Worm (Caenorhabditis elegans) whole organism, L4 larva: ENCODE data around the gene fkb-6.

Source experiments
- F10B5.3 ChIP-seq: sonication (generic microtip); optimal IDR thresholded peaks from 2 replicates; lab custom pipeline; 2016; ENCODE audit warnings: mild to moderate bottlenecking, missing genetic modification characterization, missing compliant biosample characterization
- F37D6.2 ChIP-seq: sonication (generic microtip); optimal IDR thresholded peaks from 2 replicates; lab custom pipeline; 2016; ENCODE audit warnings: mild to moderate bottlenecking, missing genetic modification characterization, missing compliant biosample characterization
- F44E2.7 ChIP-seq: fragments of 200-800 bp; sonication (Bioruptor generic); IDR thresholded peaks from 2 replicates; pipeline ENCODE4 v2.1.2; 2022; ENCODE audit warnings: missing genetic modification characterization, missing compliant biosample characterization
- F49E8.2 ChIP-seq: sonication (generic microtip); optimal IDR thresholded peaks from 2 replicates; lab custom pipeline; 2016; ENCODE audit warnings: missing compliant biosample characterization, mild to moderate bottlenecking, missing genetic modification characterization, borderline replicate concordance
- R02D3.7 ChIP-seq: fragments of 150-350 bp; sonication (generic microtip); optimal IDR thresholded peaks from 3 replicates; lab custom pipeline; 2014; ENCODE audit warnings: missing biosample characterization, missing genetic modification characterization
- T26A8.4 ChIP-seq: fragments of 200-800 bp; sonication (Bioruptor generic); IDR thresholded peaks from 2 replicates; pipeline ENCODE4 v1.3.6; 2022; ENCODE audit warnings: missing genetic modification characterization, missing compliant biosample characterization
- Y105C5A.15 ChIP-seq: fragments of 200-800 bp; sonication (Bioruptor generic); IDR thresholded peaks from 2 replicates; pipeline ENCODE4 v1.3.6; 2022; ENCODE audit warnings: missing genetic modification characterization, missing compliant biosample characterization
- Y5F2A.4 ChIP-seq: fragments of 200-800 bp; sonication (Bioruptor generic); optimal IDR thresholded peaks from 2 replicates; lab custom pipeline; 2018; ENCODE audit warnings: mild to moderate bottlenecking, missing genetic modification characterization, missing compliant biosample characterization
- arid-1 ChIP-seq: fragments of 200-800 bp; sonication (Bioruptor generic); conservative IDR thresholded peaks from 2 replicates; pipeline ENCODE4 v1.3.6; 2022; ENCODE audit warnings: missing genetic modification reagents, missing genetic modification characterization, missing compliant biosample characterization
- ceh-28 ChIP-seq: fragments of 150-350 bp; optimal IDR thresholded peaks from 2 replicates; lab custom pipeline; 2014; ENCODE audit warnings: missing biosample characterization, missing genetic modification reagents, missing genetic modification characterization
- ceh-32 ChIP-seq: sonication (generic microtip); optimal IDR thresholded peaks from 2 replicates; lab custom pipeline; 2016; ENCODE audit warnings: mild to moderate bottlenecking, missing genetic modification characterization, missing compliant biosample characterization; ENCODE audit not compliant: poor library complexity
- ceh-62 ChIP-seq: sonication (generic microtip); optimal IDR thresholded peaks from 2 replicates; lab custom pipeline; 2017; ENCODE audit warnings: missing biosample characterization, missing genetic modification characterization
- ctbp-1 ChIP-seq: fragments of 200-800 bp; sonication (Bioruptor generic); IDR thresholded peaks from 2 replicates; pipeline ENCODE4 v1.3.6; 2022; ENCODE audit warnings: missing genetic modification reagents, missing genetic modification characterization, missing compliant biosample characterization
- daf-8 ChIP-seq: fragments of 200-800 bp; sonication (Bioruptor generic); IDR thresholded peaks from 2 replicates; pipeline ENCODE4 v1.3.6; 2022; ENCODE audit warnings: missing genetic modification characterization, missing compliant biosample characterization
- dmd-6 ChIP-seq: fragments of 200-800 bp; sonication (Bioruptor generic); IDR thresholded peaks from 2 replicates; pipeline ENCODE4 v1.3.6; 2022; ENCODE audit warnings: missing genetic modification reagents, missing genetic modification characterization, missing compliant biosample characterization
- hif-1 ChIP-seq, 2 experiments: sonication (generic microtip); optimal IDR thresholded peaks; 2 replicates each; lab custom pipeline; 2016 to 2017; ENCODE audit warnings: missing compliant biosample characterization in 2 of 2, missing genetic modification characterization in 2 of 2, missing genetic modification reagents in 2 of 2, missing genotype in 2 of 2, mild to moderate bottlenecking in 1 of 2
- hmg-1.1 ChIP-seq: fragments of 200-800 bp; sonication (Bioruptor generic); IDR thresholded peaks from 2 replicates; pipeline ENCODE4 v1.3.6; 2022; ENCODE audit warnings: missing genetic modification reagents, missing genetic modification characterization, missing compliant biosample characterization
- jun-1 ChIP-seq: fragments of 150-350 bp; optimal IDR thresholded peaks from 2 replicates; lab custom pipeline; 2014; ENCODE audit warnings: missing biosample characterization, missing genetic modification reagents, missing genetic modification characterization
- lin-1 ChIP-seq: fragments of 200-800 bp; sonication (Bioruptor generic); IDR thresholded peaks from 2 replicates; pipeline ENCODE4 v1.3.6; 2022; ENCODE audit warnings: missing genetic modification reagents, missing genetic modification characterization, missing compliant biosample characterization
- lin-15B ChIP-seq: fragments of 150-350 bp; sonication (generic microtip); optimal IDR thresholded peaks from 3 replicates; lab custom pipeline; 2014; ENCODE audit warnings: missing biosample characterization, missing genetic modification characterization
- lin-29 ChIP-seq: fragments of 200-800 bp; sonication (Bioruptor generic); IDR thresholded peaks from 2 replicates; pipeline ENCODE4 v1.3.6; 2022; ENCODE audit warnings: missing genetic modification reagents, missing genetic modification characterization, missing compliant biosample characterization
- lsy-2 ChIP-seq, 2 experiments: fragments of 150-350 bp in 1 of 2; sonication (generic microtip) in 1 of 2; optimal IDR thresholded peaks; 2 replicates each; lab custom pipeline; 2014 to 2017; ENCODE audit warnings: missing biosample characterization in 2 of 2, missing genetic modification characterization in 2 of 2
- mdl-1 ChIP-seq, 2 experiments: fragments of 150-350 bp in 1 of 2; sonication (generic microtip) in 1 of 2; optimal IDR thresholded peaks; 2 replicates each; lab custom pipeline; 2014 to 2017; ENCODE audit warnings: missing biosample characterization in 2 of 2, missing genetic modification characterization in 2 of 2
- mdt-29 ChIP-seq: fragments of 200-800 bp; sonication (Bioruptor generic); IDR thresholded peaks from 2 replicates; pipeline ENCODE4 v1.3.6; 2022; ENCODE audit warnings: missing genetic modification reagents, missing genetic modification characterization, missing compliant biosample characterization
- mep-1 ChIP-seq: fragments of 150-350 bp; sonication (generic microtip); optimal IDR thresholded peaks from 3 replicates; lab custom pipeline; 2014; ENCODE audit warnings: missing biosample characterization, missing genetic modification characterization
- nhr-102 ChIP-seq: sonication (generic microtip); optimal IDR thresholded peaks from 2 replicates; lab custom pipeline; 2016; ENCODE audit warnings: mild to moderate bottlenecking, missing genetic modification characterization, moderate library complexity, missing compliant biosample characterization
- nhr-237 ChIP-seq: sonication (generic microtip); optimal IDR thresholded peaks from 2 replicates; lab custom pipeline; 2017; ENCODE audit warnings: missing biosample characterization, missing genetic modification characterization
- nhr-25 ChIP-seq: sonication (generic microtip); optimal IDR thresholded peaks from 2 replicates; lab custom pipeline; 2017; ENCODE audit warnings: missing genetic modification characterization, mild to moderate bottlenecking, missing compliant biosample characterization, antibody characterized with exemption, moderate library complexity, borderline replicate concordance; ENCODE audit not compliant: insufficient read depth
- nhr-41 ChIP-seq: fragments of 200-800 bp; sonication (Bioruptor generic); IDR thresholded peaks from 2 replicates; pipeline ENCODE4 v1.3.6; 2022; ENCODE audit warnings: missing genetic modification reagents, missing genetic modification characterization, missing compliant biosample characterization
- nhr-48 ChIP-seq: sonication (generic microtip); optimal IDR thresholded peaks from 2 replicates; lab custom pipeline; 2016; ENCODE audit warnings: mild to moderate bottlenecking, missing genetic modification characterization, missing compliant biosample characterization
- nhr-76 ChIP-seq: fragments of 150-350 bp; optimal IDR thresholded peaks from 2 replicates; lab custom pipeline; 2014; ENCODE audit warnings: missing biosample characterization, missing genetic modification characterization
- pha-4 ChIP-seq, 2 experiments: fragments of 150-350 bp in 1 of 2; fragments of 200-800 bp in 1 of 2; sonication (Bioruptor generic) in 1 of 2; IDR thresholded peaks in 1 of 2; optimal IDR thresholded peaks in 1 of 2; 2 replicates each; pipeline versions ENCODE4 v1.3.6 to Lab custom; 2014 to 2022; ENCODE audit warnings: missing genetic modification characterization in 2 of 2, missing genetic modification reagents in 2 of 2, missing biosample characterization in 1 of 2, missing compliant biosample characterization in 1 of 2
- php-3 ChIP-seq: fragments of 200-800 bp; sonication (Bioruptor generic); IDR thresholded peaks from 2 replicates; pipeline ENCODE4 v1.3.6; 2022; ENCODE audit warnings: missing genetic modification reagents, missing genetic modification characterization, missing compliant biosample characterization
- set-16 ChIP-seq: fragments of 200-800 bp; sonication (Bioruptor generic); IDR thresholded peaks from 2 replicates; pipeline ENCODE4 v1.3.6; 2022; ENCODE audit warnings: missing genetic modification reagents, missing genetic modification characterization, missing compliant biosample characterization
- snpc-1.2 ChIP-seq: fragments of 200-800 bp; sonication (Bioruptor generic); IDR thresholded peaks from 2 replicates; pipeline ENCODE4 v1.3.6; 2022; ENCODE audit warnings: missing genetic modification reagents, missing genetic modification characterization, missing compliant biosample characterization
- snpc-4 ChIP-seq: fragments of 150-350 bp; optimal IDR thresholded peaks from 2 replicates; lab custom pipeline; 2014; ENCODE audit warnings: missing biosample characterization, missing genetic modification characterization
- spr-3 ChIP-seq: fragments of 200-800 bp; sonication (Bioruptor generic); optimal IDR thresholded peaks from 2 replicates; lab custom pipeline; 2018; ENCODE audit warnings: mild to moderate bottlenecking, missing genetic modification characterization, missing compliant biosample characterization
- tag-97 ChIP-seq: fragments of 200-800 bp; sonication (Bioruptor generic); IDR thresholded peaks from 2 replicates; pipeline ENCODE4 v1.3.6; 2022; ENCODE audit warnings: missing genetic modification characterization, missing compliant biosample characterization
- tra-1 ChIP-seq: fragments of 200-800 bp; sonication (Bioruptor generic); IDR thresholded peaks from 2 replicates; pipeline ENCODE4 v1.3.6; 2022; ENCODE audit warnings: missing genetic modification reagents, missing genetic modification characterization, missing compliant biosample characterization
- unc-62 ChIP-seq, 3 experiments: fragments of 150-350 bp in 1 of 3; sonication (generic microtip); optimal IDR thresholded peaks in 2 of 3; peaks in 1 of 3; 1 replicate in 1 of 3; 2 replicates in 2 of 3; lab custom pipeline; 2014 to 2017; ENCODE audit warnings: missing biosample characterization in 3 of 3, missing genetic modification characterization in 3 of 3, missing genetic modification reagents in 3 of 3, missing genotype in 1 of 3

The fkb-6 gene

DNA sequence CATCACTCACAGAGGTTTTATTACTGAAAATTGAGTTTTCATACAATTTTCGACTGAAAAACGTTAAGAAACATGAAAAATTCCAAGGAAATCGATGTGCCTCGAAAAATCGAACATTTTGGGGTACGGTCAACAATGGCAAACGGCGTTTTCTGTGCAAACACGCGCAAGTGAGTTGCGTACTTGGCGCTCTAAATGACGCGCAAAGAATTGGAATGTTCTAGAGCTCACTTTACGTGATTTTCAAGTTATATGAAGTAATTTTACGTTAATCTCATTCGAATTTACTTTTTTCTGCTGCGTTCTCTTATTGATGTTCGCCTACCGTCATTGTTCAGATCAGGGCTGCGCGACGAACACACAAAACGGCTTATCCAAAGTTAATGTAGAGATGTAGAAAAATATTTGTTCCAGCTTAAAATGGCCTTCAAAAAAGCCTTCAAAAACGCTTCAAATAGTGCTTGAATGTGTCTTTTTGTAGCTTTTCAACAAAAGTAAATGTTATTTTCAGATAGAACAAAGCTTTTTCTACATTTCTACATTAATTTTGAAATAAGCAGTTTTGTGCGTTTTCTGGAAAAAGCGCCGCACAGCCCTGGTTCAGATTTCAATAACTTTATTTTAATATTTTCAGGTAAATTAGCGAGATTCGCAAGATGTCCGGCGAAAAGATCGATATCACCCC lies at the start of gene fkb-6, which contains the start of gene F31D4.2 (continued):
- no peak for TF ChIP-seq F44E2.7 (GFP tag; lab: Robert Waterston, UW)
- 0 out of 2 replicates have a peak, but pooled peaks have one; percentile 43 for TF ChIP-seq snpc-1.2 (GFP tag; lab: Robert Waterston, UW)
- TF ChIP-seq spr-3 (GFP tag; lab: Kevin White, UChicago) = no peak
- TF ChIP-seq ceh-62 (tag; lab: Kevin White, UChicago) = no peak
- peak; percentile 89 to 98 for TF ChIP-seq lsy-2 (tag; optimal IDR thresholded peaks at IDR 0.05; lab: Kevin White, UChicago)

DNA sequence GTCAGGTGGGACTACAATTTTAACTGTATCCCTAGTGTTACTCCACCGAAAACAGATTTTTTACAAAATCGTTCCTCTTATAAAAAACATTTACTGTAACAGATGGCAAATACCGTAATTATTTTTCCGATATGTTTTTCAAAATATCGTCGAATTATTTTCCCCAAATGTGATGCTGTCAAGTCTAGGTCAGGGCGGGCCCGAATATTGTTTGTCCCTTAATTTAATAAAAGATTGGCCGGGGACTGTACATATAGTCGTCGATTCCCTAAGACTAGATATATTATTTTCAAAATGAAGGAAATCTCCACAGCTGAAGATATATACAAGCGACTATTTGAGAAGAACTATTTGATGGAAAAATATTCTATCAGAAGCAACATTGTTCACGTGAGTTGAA lies 48.0 kb upstream of the fkb-6 start, which contains the start of gene sdf-9:
Gene sdf-9 (plus strand): TSS at position 301 of the 400 bp plus-strand sequence.
- TF ChIP-seq ctbp-1 (GFP tag; lab: Robert Waterston, UW) (no peak), tra-1 (GFP tag; lab: Robert Waterston, UW) (no peak), F37D6.2 (no peak), T26A8.4 (GFP tag; lab: Robert Waterston, UW) (no peak), set-16 (GFP tag; lab: Robert Waterston, UW) (no peak)
- TF ChIP-seq, all 104 proteins: peak for 0

- TF ChIP-seq unc-62 (GFP tag; optimal IDR thresholded peaks at IDR 0.05 in 1 of 2; lab: Kevin White, UChicago) = no peak
- TF ChIP-seq unc-62 (tag; optimal IDR thresholded peaks at IDR 0.05; lab: Kevin White, UChicago) = no peak
- TF ChIP-seq nhr-76 (tag; lab: Kevin White, UChicago) = no peak
- no peak for TF ChIP-seq hmg-1.1 (GFP tag; lab: Robert Waterston, UW)
- TF ChIP-seq lin-29 = no peak
- TF ChIP-seq lin-1 (GFP tag; lab: Robert Waterston, UW) = no peak
- no peak for TF ChIP-seq hif-1 (tag; optimal IDR thresholded peaks at IDR 0.05; lab: Kevin White, UChicago)
- TF ChIP-seq mdl-1 (tag; optimal IDR thresholded peaks at IDR 0.05; lab: Kevin White, UChicago) = no peak
- no peak for TF ChIP-seq lin-15B (tag; lab: Kevin White, UChicago)
- TF ChIP-seq ceh-62 (tag; lab: Kevin White, UChicago) = no peak
- TF ChIP-seq jun-1 (tag; lab: Kevin White, UChicago) = no peak
- TF ChIP-seq ceh-28 (tag; lab: Kevin White, UChicago) = no peak
- no peak for TF ChIP-seq Y5F2A.4
- TF ChIP-seq, all 104 proteins: peak for 0
These were observed 43.1 kb upstream of the fkb-6 start, which contains the start of gene Y44A6D.5 for ce11 chrV:20802906-20803305. Y44A6D.5 (minus strand) TSS chrV:20803006.

DNA sequence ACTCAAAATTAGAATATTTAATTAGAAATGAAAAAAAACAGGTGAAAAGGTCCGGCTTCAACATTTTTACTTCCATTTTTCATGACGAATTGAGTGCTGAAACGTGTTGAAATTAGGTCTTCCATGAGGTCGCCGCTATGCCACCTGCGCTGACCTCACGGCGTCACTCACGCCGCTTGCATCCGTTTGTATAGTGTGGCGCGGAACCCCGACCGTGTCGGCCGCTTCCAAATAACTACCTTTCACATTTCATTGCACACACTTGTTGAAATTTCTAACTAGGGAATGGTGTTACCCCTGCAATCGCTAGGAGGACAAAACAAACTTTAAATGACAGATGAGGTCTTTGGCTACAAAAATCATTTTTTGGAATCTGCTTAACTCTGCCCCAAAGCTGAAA lies 42.5 kb upstream of the fkb-6 start:
- TF ChIP-seq php-3 (GFP tag; lab: Robert Waterston, UW) (0 out of 2 replicates have a peak, but pooled peaks have one; percentile 56), snpc-4 (peak; percentile 64), Y105C5A.15 (GFP tag; lab: Robert Waterston, UW) (peak; percentile 7; the same call in 1 of the 2 replicates), nhr-41 (GFP tag; lab: Robert Waterston, UW) (peak; percentile 33; the same call in 1 of the 2 replicates)

ce11 chrV:20807038-20807437 lies 38.9 kb upstream of the fkb-6 start, which contains the start of gene Y44A6D.6:
Y44A6D.6 (plus strand) TSS chrV:20807338.
- TF ChIP-seq nhr-25 (tag; lab: Kevin White, UChicago) (no peak), ceh-32 (tag; lab: Kevin White, UChicago) (no peak), jun-1 (tag; lab: Kevin White, UChicago) (no peak), nhr-48 (no peak), F49E8.2 (no peak), daf-8 (GFP tag; lab: Robert Waterston, UW) (no peak), pha-4 (GFP tag; IDR thresholded peaks at IDR 0.05; lab: Robert Waterston, UW) (no peak), pha-4 (tag; optimal IDR thresholded peaks at IDR 0.05; lab: Kevin White, UChicago) (no peak), nhr-102 (no peak), mdt-29 (GFP tag; lab: Robert Waterston, UW) (no peak), mep-1 (tag; lab: Kevin White, UChicago) (no peak), snpc-4 (no peak), R02D3.7 (no peak), arid-1 (GFP tag; lab: Robert Waterston, UW) (no peak), lin-29 (no peak), nhr-237 (tag; lab: Kevin White, UChicago) (no peak), F10B5.3 (no peak), dmd-6 (GFP tag; lab: Robert Waterston, UW) (no peak), lin-15B (tag; lab: Kevin White, UChicago) (no peak), spr-3 (GFP tag; lab: Kevin White, UChicago) (no peak), tag-97 (GFP tag; lab: Robert Waterston, UW) (no peak)
